Fruit fly (Drosophila melanogaster) whole organism, embryonic: ENCODE results near the gene CG17839.

Experiments used
- B-H2 ChIP-seq: fragments of 200-800 bp; sonication (Bioruptor generic); optimal IDR thresholded peaks from 2 replicates; lab custom pipeline; 2018; ENCODE audit warnings: missing biosample characterization, mild to moderate bottlenecking, missing genetic modification characterization
- CG10543 ChIP-seq: fragments of 200-800 bp; sonication (Bioruptor generic); optimal IDR thresholded peaks from 3 replicates; lab custom pipeline; 2017; ENCODE audit warnings: missing biosample characterization, mild to moderate bottlenecking, missing genetic modification characterization, moderate library complexity
- CG10959 ChIP-seq: fragments of 200-800 bp; sonication (Bioruptor generic); IDR thresholded peaks from 2 replicates; pipeline ENCODE4 v1.3.6; 2022; ENCODE audit warnings: missing biosample characterization, missing genetic modification characterization
- CG15073 ChIP-seq: fragments of 200-800 bp; sonication (Bioruptor generic); optimal IDR thresholded peaks from 2 replicates; lab custom pipeline; 2016; ENCODE audit warnings: missing biosample characterization, missing genetic modification characterization
- CG1529 ChIP-seq: fragments of 200-800 bp; sonication (Bioruptor generic); optimal IDR thresholded peaks from 3 replicates; lab custom pipeline; 2018; ENCODE audit warnings: missing biosample characterization, missing genetic modification characterization
- CG1603 ChIP-seq: fragments of 200-800 bp; sonication (Bioruptor generic); optimal IDR thresholded peaks from 2 replicates; lab custom pipeline; 2019; ENCODE audit warnings: missing biosample characterization, mild to moderate bottlenecking, missing genetic modification characterization, moderate library complexity
- CG17359 ChIP-seq: fragments of 200-800 bp; sonication (Bioruptor generic); optimal IDR thresholded peaks from 3 replicates; lab custom pipeline; 2018; ENCODE audit warnings: missing biosample characterization, mild to moderate bottlenecking, missing genetic modification characterization, moderate library complexity
- CG17361 ChIP-seq: fragments of 200-800 bp; sonication (Bioruptor generic); IDR thresholded peaks from 3 replicates; pipeline ENCODE4 v1.3.6; 2022; ENCODE audit warnings: missing biosample characterization, missing genetic modification characterization
- CG31388 ChIP-seq: fragments of 200-800 bp; sonication (Bioruptor generic); optimal IDR thresholded peaks from 2 replicates; lab custom pipeline; 2016; ENCODE audit warnings: missing biosample characterization, missing genetic modification characterization
- CG4360 ChIP-seq: fragments of 200-800 bp; sonication (Bioruptor generic); IDR thresholded peaks from 2 replicates; pipeline ENCODE4 v1.3.6; 2022; ENCODE audit warnings: missing biosample characterization, missing genetic modification characterization
- CG6254 ChIP-seq: fragments of 200-800 bp; sonication (Bioruptor generic); optimal IDR thresholded peaks from 3 replicates; lab custom pipeline; 2017; ENCODE audit warnings: mild to moderate bottlenecking, missing biosample characterization, missing genetic modification reagents, missing genetic modification characterization
- CG7357 ChIP-seq: fragments of 200-800 bp; sonication (Bioruptor generic); IDR thresholded peaks from 3 replicates; pipeline ENCODE4 v1.3.6; 2022; ENCODE audit warnings: missing biosample characterization, missing genetic modification characterization
- CG7928 ChIP-seq: fragments of 200-800 bp; sonication (Bioruptor generic); optimal IDR thresholded peaks from 2 replicates; lab custom pipeline; 2017; ENCODE audit warnings: missing biosample characterization, mild to moderate bottlenecking, missing genetic modification characterization
- CG9727 ChIP-seq: fragments of 200-800 bp; sonication (Bioruptor generic); optimal IDR thresholded peaks from 3 replicates; lab custom pipeline; 2017; ENCODE audit warnings: missing biosample characterization, mild to moderate bottlenecking, missing genetic modification characterization
- Dad ChIP-seq: fragments of 200-800 bp; sonication (Bioruptor generic); optimal IDR thresholded peaks from 3 replicates; lab custom pipeline; 2016; ENCODE audit warnings: missing biosample characterization, missing genetic modification characterization
- Dip3 ChIP-seq: fragments of 200-800 bp; sonication (Bioruptor generic); optimal IDR thresholded peaks from 3 replicates; lab custom pipeline; 2016; ENCODE audit warnings: missing biosample characterization, missing genetic modification characterization
- Dll ChIP-seq: fragments of 200-800 bp; sonication (Bioruptor generic); IDR thresholded peaks from 4 replicates; pipeline ENCODE4 v1.3.6; 2022; ENCODE audit warnings: missing biosample characterization, missing genetic modification characterization; ENCODE audit not compliant: partially characterized antibody
- HLH3B ChIP-seq: fragments of 200-800 bp; sonication (Bioruptor generic); IDR thresholded peaks from 2 replicates; pipeline ENCODE4 v1.3.6; 2022; ENCODE audit warnings: missing biosample characterization, missing genetic modification characterization
- MBD-R2 ChIP-seq: fragments of 200-800 bp; sonication (Bioruptor generic); IDR thresholded peaks from 2 replicates; pipeline ENCODE4 v1.3.6; 2022; ENCODE audit warnings: missing biosample characterization, missing genetic modification characterization
- Mad ChIP-seq: fragments of 200-800 bp; sonication (Bioruptor generic); optimal IDR thresholded peaks from 2 replicates; lab custom pipeline; 2016; ENCODE audit warnings: missing biosample characterization, missing genetic modification characterization
- NFAT ChIP-seq: fragments of 200-800 bp; sonication (Bioruptor generic); IDR thresholded peaks from 2 replicates; pipeline ENCODE4 v1.3.6; 2022; ENCODE audit warnings: missing biosample characterization, missing genetic modification characterization
- Oaz ChIP-seq: fragments of 200-800 bp; sonication (Bioruptor generic); IDR thresholded peaks from 2 replicates; pipeline ENCODE4 v1.3.6; 2022; ENCODE audit warnings: missing biosample characterization, missing genetic modification characterization
- Optix ChIP-seq: fragments of 200-800 bp; sonication (Bioruptor generic); IDR thresholded peaks from 3 replicates; pipeline ENCODE4 v1.3.6; 2022; ENCODE audit warnings: missing biosample characterization, missing genetic modification characterization
- Rx ChIP-seq: fragments of 200-800 bp; sonication (Bioruptor generic); IDR thresholded peaks from 2 replicates; pipeline ENCODE4 v1.3.6; 2022; ENCODE audit warnings: missing biosample characterization, missing genetic modification characterization
- Scr ChIP-seq: fragments of 200-800 bp; sonication (Bioruptor generic); IDR thresholded peaks from 2 replicates; pipeline ENCODE4 v1.3.6; 2022; ENCODE audit warnings: missing biosample characterization, missing genetic modification characterization; ENCODE audit not compliant: partially characterized antibody
- Trl ChIP-seq, 3 experiments: fragments of >200 bp in 2 of 3; fragments of 200-800 bp in 1 of 3; sonication (Bioruptor generic) in 1 of 3; optimal IDR thresholded peaks; 2 replicates in 1 of 3; 3 replicates in 2 of 3; lab custom pipeline; 2016 to 2017; ENCODE audit warnings: missing biosample characterization in 1 of 3, missing genetic modification characterization in 1 of 3
- cato ChIP-seq: fragments of 200-800 bp; sonication (Bioruptor generic); optimal IDR thresholded peaks from 2 replicates; lab custom pipeline; 2016; ENCODE audit warnings: missing biosample characterization, missing genetic modification characterization, borderline replicate concordance
- caup ChIP-seq: fragments of 200-800 bp; sonication (Bioruptor generic); optimal IDR thresholded peaks from 3 replicates; lab custom pipeline; 2017; ENCODE audit warnings: missing biosample characterization, mild to moderate bottlenecking, missing genetic modification characterization, moderate library complexity; ENCODE audit not compliant: severe bottlenecking
- crp ChIP-seq, 2 experiments: fragments of 200-800 bp; sonication (Bioruptor generic); optimal IDR thresholded peaks; 2 replicates in 1 of 2; 3 replicates in 1 of 2; lab custom pipeline; 2017; ENCODE audit warnings: missing biosample characterization in 2 of 2, missing genetic modification characterization in 2 of 2, mild to moderate bottlenecking in 1 of 2, moderate library complexity in 1 of 2
- dysf ChIP-seq: fragments of 200-800 bp; sonication (Bioruptor generic); IDR thresholded peaks from 3 replicates; pipeline ENCODE4 v1.3.6; 2022; ENCODE audit warnings: missing biosample characterization, missing genetic modification characterization
- fd3F ChIP-seq: fragments of 200-800 bp; sonication (Bioruptor generic); optimal IDR thresholded peaks from 2 replicates; lab custom pipeline; 2018; ENCODE audit warnings: missing biosample characterization, mild to moderate bottlenecking, missing genetic modification characterization, moderate library complexity
- ftz-f1 ChIP-seq: fragments of 200-800 bp; sonication (Bioruptor generic); optimal IDR thresholded peaks from 2 replicates; lab custom pipeline; 2016; ENCODE audit warnings: missing biosample characterization, missing genetic modification characterization
- hb ChIP-seq: fragments of 200-800 bp; sonication (Bioruptor generic); IDR thresholded peaks from 3 replicates; pipeline ENCODE4 v1.3.6; 2022; ENCODE audit warnings: missing biosample characterization, missing genetic modification characterization; ENCODE audit not compliant: partially characterized antibody
- jigr1 ChIP-seq: fragments of 200-800 bp; sonication (Bioruptor generic); IDR thresholded peaks from 3 replicates; pipeline ENCODE4 v1.3.6; 2022; ENCODE audit warnings: missing biosample characterization, missing genetic modification characterization
- jing ChIP-seq: fragments of 200-800 bp; sonication (Bioruptor generic); optimal IDR thresholded peaks from 2 replicates; lab custom pipeline; 2018; ENCODE audit warnings: missing biosample characterization, mild to moderate bottlenecking, missing genetic modification characterization
- kni ChIP-seq: fragments of 200-800 bp; sonication (Bioruptor generic); optimal IDR thresholded peaks from 3 replicates; lab custom pipeline; 2017; ENCODE audit warnings: mild to moderate bottlenecking, missing biosample characterization, missing genetic modification reagents, missing genetic modification characterization
- lbe ChIP-seq: fragments of 200-800 bp; sonication (Bioruptor generic); optimal IDR thresholded peaks from 2 replicates; lab custom pipeline; 2016; ENCODE audit warnings: missing biosample characterization, mild to moderate bottlenecking, missing genetic modification characterization
- mam ChIP-seq: fragments of 200-800 bp; sonication (Bioruptor generic); optimal IDR thresholded peaks from 3 replicates; lab custom pipeline; 2016; ENCODE audit warnings: missing biosample characterization, missing genetic modification characterization
- nmo ChIP-seq: fragments of 200-800 bp; sonication (Bioruptor generic); optimal IDR thresholded peaks from 2 replicates; lab custom pipeline; 2018; ENCODE audit warnings: missing biosample characterization, mild to moderate bottlenecking, missing genetic modification characterization, moderate library complexity
- salm ChIP-seq: fragments of 200-800 bp; sonication (Bioruptor generic); optimal IDR thresholded peaks from 2 replicates; lab custom pipeline; 2018; ENCODE audit warnings: missing biosample characterization, mild to moderate bottlenecking, missing genetic modification characterization
- sc ChIP-seq, 3 experiments: fragments of >200 bp in 2 of 3; fragments of 200-800 bp in 1 of 3; sonication (Bioruptor generic) in 1 of 3; optimal IDR thresholded peaks; 2 replicates in 2 of 3; 3 replicates in 1 of 3; lab custom pipeline; 2017; ENCODE audit warnings: mild to moderate bottlenecking in 1 of 3, missing biosample characterization in 1 of 3, missing genetic modification characterization in 1 of 3, missing genetic modification reagents in 1 of 3
- sd ChIP-seq: fragments of 200-800 bp; sonication (Bioruptor generic); optimal IDR thresholded peaks from 3 replicates; lab custom pipeline; 2018; ENCODE audit warnings: missing biosample characterization, mild to moderate bottlenecking, missing genetic modification characterization, moderate library complexity
- sisA ChIP-seq: fragments of 200-800 bp; sonication (Bioruptor generic); IDR thresholded peaks from 2 replicates; pipeline ENCODE4 v1.3.6; 2022; ENCODE audit warnings: missing biosample characterization, missing genetic modification characterization
- sqz ChIP-seq: fragments of 200-800 bp; sonication (Bioruptor generic); optimal IDR thresholded peaks from 3 replicates; lab custom pipeline; 2018; ENCODE audit warnings: missing biosample characterization, mild to moderate bottlenecking, missing genetic modification characterization
- trem ChIP-seq: fragments of 200-800 bp; optimal IDR thresholded peaks from 3 replicates; lab custom pipeline; 2019; ENCODE audit warnings: missing biosample characterization, mild to moderate bottlenecking, missing genetic modification characterization, moderate library complexity
- wdn ChIP-seq: fragments of 200-800 bp; sonication (Bioruptor generic); IDR thresholded peaks from 2 replicates; pipeline ENCODE4 v1.3.6; 2022; ENCODE audit warnings: missing biosample characterization, missing genetic modification characterization
- zen ChIP-seq: fragments of 200-800 bp; sonication (Bioruptor generic); optimal IDR thresholded peaks from 3 replicates; lab custom pipeline; 2018; ENCODE audit warnings: missing biosample characterization, mild to moderate bottlenecking, missing genetic modification characterization, moderate library complexity

Gene CG17839

DNA sequence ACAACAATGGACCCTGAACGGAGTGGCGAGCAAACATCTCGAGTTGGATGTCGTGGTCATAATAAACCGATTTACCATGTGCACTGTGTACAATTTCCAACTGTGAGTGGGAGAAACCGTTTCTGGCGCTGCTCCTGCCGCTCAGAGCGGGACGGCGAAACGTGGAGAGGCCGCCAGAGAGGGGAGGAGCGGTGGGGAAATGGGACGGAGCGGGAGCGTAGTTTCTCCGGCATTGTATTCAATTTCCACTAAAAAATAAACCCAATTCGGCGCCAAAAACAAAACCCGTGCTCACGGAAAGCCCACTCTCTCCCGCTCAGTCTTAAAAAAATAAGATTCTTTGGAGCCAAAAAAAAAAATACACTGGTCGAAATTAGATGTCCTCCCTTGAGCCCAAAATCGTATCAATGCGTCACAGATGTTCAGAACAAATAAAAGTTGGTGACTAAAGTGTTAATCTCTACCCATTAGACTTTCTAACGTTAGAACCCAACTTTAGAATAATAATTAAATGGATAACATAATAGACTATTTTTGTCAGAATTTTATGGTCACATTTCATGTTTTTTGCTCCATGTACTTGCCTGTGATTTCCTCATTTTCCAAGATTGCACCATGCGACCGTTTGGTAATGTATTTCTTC, 44.8 kb upstream of the CG17839 start (continued):
- TF ChIP-seq jing (GFP tag; lab: Kevin White, UChicago) (peak; percentile 47), HLH3B (GFP tag; lab: Robert Waterston, UW) (peak; percentile 65), Rx (GFP tag; lab: Robert Waterston, UW) (peak; percentile 26; the same call in 1 of the 2 replicates), Trl (optimal IDR thresholded peaks at IDR 0.05; lab: Kevin White, UChicago) (peak; percentile 90 to 98), Trl (GFP tag; optimal IDR thresholded peaks at IDR 0.05; lab: Kevin White, UChicago) (peak; percentile 45), CG17361 (GFP tag; lab: Robert Waterston, UW) (peak; percentile 52; the same call in 1 of the 3 replicates), sisA (peak; percentile 71), MBD-R2 (GFP tag; lab: Robert Waterston, UW) (no peak; the same call in 1 of the 2 replicates), trem (tag; lab: Kevin White, UChicago) (peak; percentile 7), B-H2 (no peak), sc (optimal IDR thresholded peaks at IDR 0.05; lab: Kevin White, UChicago) (no peak), sc (GFP tag; optimal IDR thresholded peaks at IDR 0.05; lab: Kevin White, UChicago) (peak; percentile 46), wdn (GFP tag; lab: Robert Waterston, UW) (peak; percentile 18; the same call in 1 of the 2 replicates), Dad (GFP tag; lab: Kevin White, UChicago) (peak; percentile 42), CG10959 (GFP tag; lab: Robert Waterston, UW) (no peak), CG1603 (peak; percentile 74), kni (GFP tag; lab: Kevin White, UChicago) (no peak), Dip3 (GFP tag; lab: Kevin White, UChicago) (peak; percentile 51), cato (no peak), NFAT (no peak; the same call in 1 of the 2 replicates), Dll (GFP tag; lab: Robert Waterston, UW) (no peak; the same call in 3 of the 4 replicates), Mad (GFP tag; lab: Kevin White, UChicago) (peak; percentile 28), ftz-f1 (no peak), hb (GFP tag; lab: Robert Waterston, UW) (no peak), caup (GFP tag; lab: Kevin White, UChicago) (peak; percentile 54), crp (GFP tag; optimal IDR thresholded peaks at IDR 0.05; lab: Kevin White, UChicago) (peak in 1 of 2 experiments; percentile 35), dysf (peak; percentile 66), CG10543 (GFP tag; lab: Kevin White, UChicago) (no peak), CG1529 (GFP tag; lab: Kevin White, UChicago) (peak; percentile 14), Scr (GFP tag; lab: Robert Waterston, UW) (no peak), CG6254 (GFP tag; lab: Kevin White, UChicago) (peak; percentile 56), Optix (GFP tag; lab: Robert Waterston, UW) (peak; percentile 52; the same call in 2 of the 3 replicates), CG17359 (peak; percentile 81), mam (peak; percentile 81), lbe (no peak), CG15073 (GFP tag; lab: Kevin White, UChicago) (peak; percentile 13), nmo (GFP tag; lab: Kevin White, UChicago) (peak; percentile 73), jigr1 (no peak), CG7928 (GFP tag; lab: Kevin White, UChicago) (no peak), Oaz (GFP tag; lab: Robert Waterston, UW) (0 out of 2 replicates have a peak, but pooled peaks have one; percentile 19), sqz (GFP tag; lab: Kevin White, UChicago) (peak; percentile 97), fd3F (GFP tag; lab: Kevin White, UChicago) (peak; percentile 61), salm (tag; lab: Kevin White, UChicago) (peak; percentile 25), CG31388 (no peak), CG4360 (GFP tag; lab: Robert Waterston, UW) (no peak), CG9727 (peak; percentile 40), zen (tag; lab: Kevin White, UChicago) (peak; percentile 33), sd (no peak), CG7357 (GFP tag; lab: Robert Waterston, UW) (no peak; the same call in 2 of the 3 replicates)
